Fruit fly (Drosophila melanogaster): ENCODE measurements around the gene CG12056.
A peak's percentile ranks its signal among the peaks of the same experiment; 100 is the strongest.

CG12056 gene

dm6 chrX:9226837-9227236, 34.4 kb downstream of the CG12056 start, which contains the start of gene Gr8a:
TSS of gene Gr8a (plus strand) at chrX:9227137.
- no peak for TF ChIP-seq CG17801 (GFP tag; optimal IDR thresholded peaks at IDR 0.05; ENCODE audit: partially characterized antibody)

- peak; percentile 35 for TF ChIP-seq CG17801 (GFP tag; optimal IDR thresholded peaks at IDR 0.05; ENCODE audit: partially characterized antibody)
Measured at dm6 chrX:9232199-9232598, 39.7 kb downstream of the CG12056 start, which contains the start of gene CG12121. TSS of gene CG12121 (minus strand) at chrX:9232378.

DNA sequence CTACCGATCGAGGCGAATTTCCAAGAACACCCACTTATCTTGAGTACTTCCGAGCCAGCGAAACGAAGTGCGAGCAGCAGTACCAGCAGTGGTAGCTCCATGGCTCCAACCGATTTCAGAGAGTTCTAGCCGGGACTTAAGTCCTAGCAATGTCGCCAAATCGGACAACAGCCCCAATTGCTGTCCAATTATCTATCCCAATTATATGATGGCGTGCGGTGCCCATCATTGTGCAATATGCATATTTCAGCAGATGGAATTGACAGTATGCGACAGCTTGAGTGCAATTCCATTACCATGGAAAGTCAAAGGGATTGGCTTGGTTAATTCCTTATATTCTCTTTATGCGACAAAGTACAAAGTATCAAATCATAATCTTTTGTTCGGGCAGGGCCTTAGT, 44.0 kb downstream of the CG12056 start, which contains the start of gene Ir8a:
Gene Ir8a, minus strand, starts transcription at position 101 of the 400 bp plus-strand sequence.
- TF ChIP-seq CG17801 (GFP tag; optimal IDR thresholded peaks at IDR 0.05; ENCODE audit: partially characterized antibody), result no peak
